Worm (Caenorhabditis elegans): ENCODE data around the gene dmd-10.
A peak's percentile ranks its signal among the peaks of the same experiment; 100 is the strongest.

The dmd-10 gene

ce11 chrV:13236507-13236906, at the start of gene dmd-10:
TSS of gene dmd-10 (minus strand) at chrV:13236607.
- TF ChIP-seq nhr-2 (tag; optimal IDR thresholded peaks at IDR 0.05) (no peak), drap-1 (GFP tag; optimal IDR thresholded peaks at IDR 0.05) (no peak), tbx-8 (GFP tag; optimal IDR thresholded peaks at IDR 0.05) (no peak), hlh-1 (tag; optimal IDR thresholded peaks at IDR 0.05) (no peak)

- no peak for TF ChIP-seq ceh-43 (GFP tag; optimal IDR thresholded peaks at IDR 0.05)
- TF ChIP-seq unc-62 (GFP tag; optimal IDR thresholded peaks at IDR 0.05): peak; percentile 59
These were observed 48.9 kb upstream of the dmd-10 start for ce11 chrV:13285284-13285683.

ce11 chrV:13282958-13283357, 46.6 kb upstream of the dmd-10 start:
- TF ChIP-seq nhr-12 (tag; optimal IDR thresholded peaks at IDR 0.05) (no peak), ces-1 (GFP tag; optimal IDR thresholded peaks at IDR 0.05) (peak; percentile 71)

- no peak for TF ChIP-seq cnd-1 (tag; optimal IDR thresholded peaks at IDR 0.05)
- no peak for TF ChIP-seq unc-39 (tag; optimal IDR thresholded peaks at IDR 0.05)
- TF ChIP-seq pha-4 (tag; optimal IDR thresholded peaks at IDR 0.05): no peak
- TF ChIP-seq lsy-2 (tag; optimal IDR thresholded peaks at IDR 0.05): no peak
- TF ChIP-seq ceh-39 (tag; optimal IDR thresholded peaks at IDR 0.05): no peak
- no peak for TF ChIP-seq bed-3 (GFP tag; optimal IDR thresholded peaks at IDR 0.05)
- TF ChIP-seq ceh-83 (GFP tag; optimal IDR thresholded peaks at IDR 0.05): no peak
- TF ChIP-seq drap-1 (GFP tag; optimal IDR thresholded peaks at IDR 0.05): no peak
- no peak for TF ChIP-seq ces-1 (GFP tag; optimal IDR thresholded peaks at IDR 0.05)
- no peak for TF ChIP-seq nhr-237 (tag; optimal IDR thresholded peaks at IDR 0.05)
- TF ChIP-seq mab-5 (tag; optimal IDR thresholded peaks at IDR 0.05): no peak
- no peak for TF ChIP-seq unc-120 (tag; optimal IDR thresholded peaks at IDR 0.05; ENCODE audit: poor library complexity, severe bottlenecking)
These were observed 44.0 kb upstream of the dmd-10 start for ce11 chrV:13280382-13280781.

- TF ChIP-seq nhr-28 (tag; optimal IDR thresholded peaks at IDR 0.05) (no peak), sem-2 (GFP tag; optimal IDR thresholded peaks at IDR 0.05) (no peak), blmp-1 (tag; optimal IDR thresholded peaks at IDR 0.05) (no peak), elt-3 (tag; optimal IDR thresholded peaks at IDR 0.05) (no peak), tbx-8 (GFP tag; optimal IDR thresholded peaks at IDR 0.05) (no peak), ztf-11 (tag; optimal IDR thresholded peaks at IDR 0.05) (no peak), flh-1 (GFP tag; optimal IDR thresholded peaks at IDR 0.05) (no peak), nhr-237 (tag; optimal IDR thresholded peaks at IDR 0.05) (no peak)
These were observed 39.6 kb upstream of the dmd-10 start, which contains the start of gene F32F2.4 for ce11 chrV:13275959-13276358. TSS of gene F32F2.4 (plus strand) at chrV:13276259.

- TF ChIP-seq ces-1 (GFP tag; optimal IDR thresholded peaks at IDR 0.05) (no peak), sptf-1 (tag; optimal IDR thresholded peaks at IDR 0.05) (no peak), lin-32 (GFP tag; optimal IDR thresholded peaks at IDR 0.05) (no peak), ceh-83 (GFP tag; optimal IDR thresholded peaks at IDR 0.05) (no peak), pha-4 (tag; optimal IDR thresholded peaks at IDR 0.05) (no peak), flh-1 (GFP tag; optimal IDR thresholded peaks at IDR 0.05) (no peak), nhr-28 (tag; optimal IDR thresholded peaks at IDR 0.05) (no peak), ztf-11 (tag; optimal IDR thresholded peaks at IDR 0.05) (no peak), tbx-8 (GFP tag; optimal IDR thresholded peaks at IDR 0.05) (no peak), drap-1 (GFP tag; optimal IDR thresholded peaks at IDR 0.05) (no peak)
These were observed 38.2 kb upstream of the dmd-10 start for ce11 chrV:13274615-13275014.

- TF ChIP-seq nhr-237 (tag; optimal IDR thresholded peaks at IDR 0.05) (no peak), zip-8 (tag; optimal IDR thresholded peaks at IDR 0.05) (no peak), blmp-1 (tag; optimal IDR thresholded peaks at IDR 0.05) (no peak), pha-4 (tag; optimal IDR thresholded peaks at IDR 0.05) (no peak)
These were observed 36.9 kb upstream of the dmd-10 start for ce11 chrV:13273302-13273701.

- TF ChIP-seq lin-32 (GFP tag; optimal IDR thresholded peaks at IDR 0.05): no peak
- no peak for TF ChIP-seq unc-62 (GFP tag; optimal IDR thresholded peaks at IDR 0.05)
- TF ChIP-seq elt-1 (tag; optimal IDR thresholded peaks at IDR 0.05; ENCODE audit: borderline replicate concordance, insufficient read depth): no peak
- no peak for TF ChIP-seq unc-39 (tag; optimal IDR thresholded peaks at IDR 0.05)
- TF ChIP-seq ztf-11 (tag; optimal IDR thresholded peaks at IDR 0.05): no peak
- no peak for TF ChIP-seq nhr-76 (tag; optimal IDR thresholded peaks at IDR 0.05)
- no peak for TF ChIP-seq ceh-39 (tag; optimal IDR thresholded peaks at IDR 0.05)
- TF ChIP-seq elt-3 (tag; optimal IDR thresholded peaks at IDR 0.05): no peak
- no peak for TF ChIP-seq nhr-237 (tag; optimal IDR thresholded peaks at IDR 0.05)
These were observed 35.9 kb upstream of the dmd-10 start for ce11 chrV:13272275-13272674.

Measured in whole organism, mixed stage, embryonic.